Worm (Caenorhabditis elegans) whole organism, late embryonic: ENCODE results near the gene vab-7.

Source experiments
- F13H6.1 ChIP-seq: sonication (generic microtip); optimal IDR thresholded peaks from 2 replicates; lab custom pipeline; 2016; ENCODE audit warnings: missing genetic modification characterization, missing compliant biosample characterization
- K09A11.1 ChIP-seq: sonication (generic microtip); optimal IDR thresholded peaks from 2 replicates; lab custom pipeline; 2017; ENCODE audit warnings: antibody characterized with exemption, mild to moderate bottlenecking, missing genetic modification characterization, missing compliant biosample characterization; ENCODE audit not compliant: insufficient read depth
- T23F11.4 ChIP-seq: fragments of 200-800 bp; sonication (Bioruptor generic); optimal IDR thresholded peaks from 2 replicates; lab custom pipeline; 2018; ENCODE audit warnings: mild to moderate bottlenecking, missing genetic modification characterization, missing compliant biosample characterization
- ceh-14 ChIP-seq: sonication (generic microtip); optimal IDR thresholded peaks from 2 replicates; lab custom pipeline; 2016; ENCODE audit warnings: missing genotype, missing genetic modification characterization, missing compliant biosample characterization
- ceh-18 ChIP-seq: sonication (generic microtip); optimal IDR thresholded peaks from 2 replicates; lab custom pipeline; 2016; ENCODE audit warnings: missing genetic modification characterization, missing compliant biosample characterization
- ceh-19 ChIP-seq: fragments of 200-800 bp; sonication (Bioruptor generic); optimal IDR thresholded peaks from 2 replicates; lab custom pipeline; 2018; ENCODE audit warnings: mild to moderate bottlenecking, missing genetic modification characterization, missing compliant biosample characterization
- ceh-2 ChIP-seq: sonication (generic microtip); optimal IDR thresholded peaks from 2 replicates; lab custom pipeline; 2016; ENCODE audit warnings: missing genotype, missing genetic modification characterization, missing compliant biosample characterization
- ceh-22 ChIP-seq: sonication (generic microtip); optimal IDR thresholded peaks from 2 replicates; lab custom pipeline; 2017; ENCODE audit warnings: missing biosample characterization, missing genetic modification characterization
- ceh-30 ChIP-seq: fragments of 150-350 bp; optimal IDR thresholded peaks from 2 replicates; lab custom pipeline; 2014; ENCODE audit warnings: missing biosample characterization, missing genetic modification characterization
- ceh-31 ChIP-seq: sonication (generic microtip); optimal IDR thresholded peaks from 2 replicates; lab custom pipeline; 2016; ENCODE audit warnings: missing genetic modification characterization, missing compliant biosample characterization
- ceh-34 ChIP-seq: sonication (generic microtip); optimal IDR thresholded peaks from 2 replicates; lab custom pipeline; 2016; ENCODE audit warnings: mild to moderate bottlenecking, missing genetic modification characterization, missing compliant biosample characterization
- ceh-45 ChIP-seq: fragments of 200-800 bp; sonication (Bioruptor generic); IDR thresholded peaks from 2 replicates; pipeline ENCODE4 v1.3.6; 2022; ENCODE audit warnings: missing genetic modification reagents, missing genetic modification characterization, missing compliant biosample characterization
- ceh-48 ChIP-seq: sonication (generic microtip); optimal IDR thresholded peaks from 2 replicates; lab custom pipeline; 2016; ENCODE audit warnings: missing genetic modification characterization, inconsistent platforms, missing compliant biosample characterization
- ceh-9 ChIP-seq: sonication (generic microtip); optimal IDR thresholded peaks from 2 replicates; lab custom pipeline; 2016; ENCODE audit warnings: mild to moderate bottlenecking, missing genetic modification characterization, inconsistent platforms, missing compliant biosample characterization
- che-1 ChIP-seq: sonication (generic microtip); optimal IDR thresholded peaks from 2 replicates; lab custom pipeline; 2016; ENCODE audit warnings: mild to moderate bottlenecking, missing genetic modification characterization, missing compliant biosample characterization
- ets-4 ChIP-seq: sonication (generic microtip); optimal IDR thresholded peaks from 2 replicates; lab custom pipeline; 2016; ENCODE audit warnings: missing genetic modification characterization, missing compliant biosample characterization
- fax-1 ChIP-seq: sonication (generic microtip); optimal IDR thresholded peaks from 2 replicates; lab custom pipeline; 2016; ENCODE audit warnings: missing genotype, missing genetic modification characterization, missing compliant biosample characterization
- lim-6 ChIP-seq: sonication (generic microtip); optimal IDR thresholded peaks from 2 replicates; lab custom pipeline; 2016; ENCODE audit warnings: missing genetic modification characterization, missing compliant biosample characterization
- lin-11 ChIP-seq: fragments of 200-800 bp; sonication (Bioruptor generic); optimal IDR thresholded peaks from 2 replicates; lab custom pipeline; 2018; ENCODE audit warnings: mild to moderate bottlenecking, missing genetic modification characterization, missing compliant biosample characterization
- mec-3 ChIP-seq: sonication (generic microtip); optimal IDR thresholded peaks from 2 replicates; lab custom pipeline; 2016; ENCODE audit warnings: borderline replicate concordance, missing genetic modification characterization, missing compliant biosample characterization
- nfya-1 ChIP-seq: sonication (generic microtip); optimal IDR thresholded peaks from 2 replicates; lab custom pipeline; 2017; ENCODE audit warnings: missing genetic modification characterization, mild to moderate bottlenecking, missing compliant biosample characterization, antibody characterized with exemption, moderate library complexity
- nhr-232 ChIP-seq: sonication (generic microtip); optimal IDR thresholded peaks from 2 replicates; lab custom pipeline; 2016; ENCODE audit warnings: missing genetic modification characterization, missing compliant biosample characterization
- npax-4 ChIP-seq: sonication (generic microtip); optimal IDR thresholded peaks from 2 replicates; lab custom pipeline; 2016; ENCODE audit warnings: missing genetic modification characterization, missing compliant biosample characterization
- odd-2 ChIP-seq: sonication (generic microtip); optimal IDR thresholded peaks from 2 replicates; lab custom pipeline; 2017; ENCODE audit warnings: antibody characterized with exemption, mild to moderate bottlenecking, missing genetic modification characterization, missing compliant biosample characterization
- pag-3 ChIP-seq: sonication (generic microtip); optimal IDR thresholded peaks from 2 replicates; lab custom pipeline; 2016; ENCODE audit warnings: missing compliant biosample characterization, missing genetic modification characterization, borderline replicate concordance
- pha-2 ChIP-seq: sonication (generic microtip); optimal IDR thresholded peaks from 2 replicates; lab custom pipeline; 2017; ENCODE audit warnings: mild to moderate bottlenecking, missing genetic modification characterization, missing compliant biosample characterization
- pha-4 ChIP-seq: fragments of 150-350 bp; optimal IDR thresholded peaks from 2 replicates; lab custom pipeline; 2018; ENCODE audit warnings: missing biosample characterization, missing genetic modification reagents, missing genetic modification characterization
- pros-1 ChIP-seq: fragments of 150-350 bp; optimal IDR thresholded peaks from 2 replicates; lab custom pipeline; 2014; ENCODE audit warnings: missing biosample characterization, missing genetic modification reagents, missing genetic modification characterization
- sdc-2 ChIP-seq: sonication (generic microtip); optimal IDR thresholded peaks from 2 replicates; lab custom pipeline; 2016; ENCODE audit warnings: missing genotype, missing genetic modification characterization, missing compliant biosample characterization
- syd-9 ChIP-seq: sonication (generic microtip); optimal IDR thresholded peaks from 2 replicates; lab custom pipeline; 2016; ENCODE audit warnings: mild to moderate bottlenecking, missing genetic modification characterization, moderate library complexity, missing compliant biosample characterization
- tbx-2 ChIP-seq: sonication (generic microtip); optimal IDR thresholded peaks from 2 replicates; lab custom pipeline; 2016; ENCODE audit warnings: missing genetic modification characterization, missing compliant biosample characterization
- unc-3 ChIP-seq, 2 experiments: fragments of 200-800 bp in 1 of 2; sonication (Bioruptor generic) in 1 of 2; sonication (generic microtip) in 1 of 2; conservative IDR thresholded peaks in 1 of 2; optimal IDR thresholded peaks in 1 of 2; 2 replicates each; pipeline versions ENCODE4 v1.3.6 to Lab custom; 2016 to 2022; ENCODE audit warnings: missing compliant biosample characterization in 2 of 2, missing genetic modification characterization in 2 of 2, missing genetic modification reagents in 1 of 2
- unc-42 ChIP-seq: sonication (generic microtip); optimal IDR thresholded peaks from 2 replicates; lab custom pipeline; 2016; ENCODE audit warnings: missing genotype, missing genetic modification characterization, missing compliant biosample characterization
- unc-55 ChIP-seq: sonication (generic microtip); optimal IDR thresholded peaks from 2 replicates; lab custom pipeline; 2017; ENCODE audit warnings: missing biosample characterization, missing genetic modification reagents, missing genetic modification characterization
- unc-86 ChIP-seq: sonication (generic microtip); optimal IDR thresholded peaks from 2 replicates; lab custom pipeline; 2016; ENCODE audit warnings: missing genetic modification characterization, missing compliant biosample characterization
- zip-5 ChIP-seq: sonication (generic microtip); optimal IDR thresholded peaks from 2 replicates; lab custom pipeline; 2016; ENCODE audit warnings: missing genetic modification characterization, missing compliant biosample characterization
- ztf-16 ChIP-seq: sonication (generic microtip); optimal IDR thresholded peaks from 2 replicates; lab custom pipeline; 2017; ENCODE audit warnings: missing genetic modification characterization, missing compliant biosample characterization

Gene vab-7

ce11 chrIII:10905112-10905511 is 15.0 kb upstream of the vab-7 start:
- TF ChIP-seq nfya-1 (tag; lab: Kevin White, UChicago), result peak; percentile 35
- peak; percentile 68 for TF ChIP-seq unc-42 (tag; lab: Kevin White, UChicago)
- no peak for TF ChIP-seq unc-86 (tag; lab: Kevin White, UChicago)
- peak; percentile 96 for TF ChIP-seq unc-55
- peak; percentile 26 for TF ChIP-seq ceh-14 (tag; lab: Kevin White, UChicago)
- TF ChIP-seq zip-5 (tag; lab: Kevin White, UChicago), result no peak
- TF ChIP-seq ceh-31 (tag; lab: Kevin White, UChicago), result peak; percentile 45

ce11 chrIII:10906325-10906724 is 13.8 kb upstream of the vab-7 start:
- TF ChIP-seq ceh-34 (peak; percentile 87), ceh-48 (tag; lab: Kevin White, UChicago) (peak; percentile 27), tbx-2 (tag; lab: Kevin White, UChicago) (peak; percentile 9), ceh-18 (tag; lab: Kevin White, UChicago) (no peak), che-1 (tag; lab: Kevin White, UChicago) (peak; percentile 15)

ce11 chrIII:10907678-10908217 is 12.4 kb upstream of the vab-7 start:
- TF ChIP-seq pros-1 (tag; lab: Kevin White, UChicago), result no peak
- TF ChIP-seq ceh-19, result no peak
- TF ChIP-seq, all 69 proteins: peak for 0

- TF ChIP-seq ceh-2 (tag; lab: Kevin White, UChicago), result no peak
- no peak for TF ChIP-seq pag-3
- no peak for TF ChIP-seq F13H6.1
- no peak for TF ChIP-seq unc-3 (GFP tag; conservative IDR thresholded peaks at IDR 0.05; lab: Robert Waterston, UW)
- TF ChIP-seq unc-3 (tag; optimal IDR thresholded peaks at IDR 0.05; lab: Kevin White, UChicago), result no peak
- no peak for TF ChIP-seq syd-9
- TF ChIP-seq ceh-22, result no peak
- no peak for TF ChIP-seq ceh-34
- TF ChIP-seq ceh-14 (tag; lab: Kevin White, UChicago), result no peak
- no peak for TF ChIP-seq K09A11.1
- no peak for TF ChIP-seq ceh-19
- TF ChIP-seq mec-3 (tag; lab: Kevin White, UChicago), result no peak
Measured at ce11 chrIII:10908543-10908942, 11.6 kb upstream of the vab-7 start.

- TF ChIP-seq pha-4 (tag; lab: Kevin White, UChicago) (no peak), pha-2 (tag; lab: Kevin White, UChicago) (no peak), ceh-9 (tag; lab: Kevin White, UChicago) (no peak), T23F11.4 (GFP tag; lab: Kevin White, UChicago) (no peak), odd-2 (tag; lab: Kevin White, UChicago) (no peak), unc-3 (GFP tag; conservative IDR thresholded peaks at IDR 0.05; lab: Robert Waterston, UW) (no peak), unc-3 (tag; optimal IDR thresholded peaks at IDR 0.05; lab: Kevin White, UChicago) (no peak), sdc-2 (tag; lab: Kevin White, UChicago) (no peak), fax-1 (tag; lab: Kevin White, UChicago) (no peak), nhr-232 (tag; lab: Kevin White, UChicago) (no peak), lim-6 (no peak), ceh-45 (GFP tag; lab: Robert Waterston, UW) (no peak), nfya-1 (tag; lab: Kevin White, UChicago) (no peak), ets-4 (no peak), ceh-30 (tag; lab: Kevin White, UChicago) (no peak), ztf-16 (tag; lab: Kevin White, UChicago) (no peak), npax-4 (tag; lab: Kevin White, UChicago) (no peak), ceh-22 (no peak), lin-11 (tag; lab: Kevin White, UChicago) (no peak)
Measured at ce11 chrIII:10909166-10909565, 11.0 kb upstream of the vab-7 start.
